Worm (Caenorhabditis elegans) whole organism, L4 larva: ENCODE results near the gene F33E11.3.

Experiments
- F26F4.8 ChIP-seq: fragments of 200-800 bp; sonication (Bioruptor generic); conservative IDR thresholded peaks from 2 replicates; pipeline ENCODE4 v1.3.6; 2022; ENCODE audit warnings: missing genetic modification characterization, missing compliant biosample characterization
- R02D3.7 ChIP-seq: fragments of 150-350 bp; sonication (generic microtip); optimal IDR thresholded peaks from 3 replicates; lab custom pipeline; 2014; ENCODE audit warnings: missing biosample characterization, missing genetic modification characterization
- Y5F2A.4 ChIP-seq: fragments of 200-800 bp; sonication (Bioruptor generic); optimal IDR thresholded peaks from 2 replicates; lab custom pipeline; 2018; ENCODE audit warnings: mild to moderate bottlenecking, missing genetic modification characterization, missing compliant biosample characterization
- aha-1 ChIP-seq: fragments of 150-350 bp; peaks from one replicate; lab custom pipeline; 2014; ENCODE audit warnings: missing biosample characterization, missing genetic modification characterization
- ceh-62 ChIP-seq: sonication (generic microtip); optimal IDR thresholded peaks from 2 replicates; lab custom pipeline; 2017; ENCODE audit warnings: missing biosample characterization, missing genetic modification characterization
- daf-16 ChIP-seq, 3 experiments: sonication (generic microtip); optimal IDR thresholded peaks; 2 replicates each; lab custom pipeline; 2016 to 2017; ENCODE audit warnings: missing genetic modification characterization in 3 of 3, missing genetic modification reagents in 3 of 3, mild to moderate bottlenecking in 2 of 3, missing compliant biosample characterization in 2 of 3, missing biosample characterization in 1 of 3, moderate library complexity in 1 of 3
- daf-19 ChIP-seq: fragments of 200-800 bp; sonication (Bioruptor generic); conservative IDR thresholded peaks from 2 replicates; pipeline ENCODE4 v1.3.6; 2022; ENCODE audit warnings: missing genetic modification characterization, missing compliant biosample characterization
- daf-8 ChIP-seq: fragments of 200-800 bp; sonication (Bioruptor generic); IDR thresholded peaks from 2 replicates; pipeline ENCODE4 v1.3.6; 2022; ENCODE audit warnings: missing genetic modification characterization, missing compliant biosample characterization
- dmd-6 ChIP-seq: fragments of 200-800 bp; sonication (Bioruptor generic); IDR thresholded peaks from 2 replicates; pipeline ENCODE4 v1.3.6; 2022; ENCODE audit warnings: missing genetic modification reagents, missing genetic modification characterization, missing compliant biosample characterization
- dmd-9 ChIP-seq: fragments of 200-800 bp; sonication (Bioruptor generic); IDR thresholded peaks from 2 replicates; pipeline ENCODE4 v1.3.6; 2022; ENCODE audit warnings: missing genetic modification reagents, missing genetic modification characterization, missing compliant biosample characterization
- dpl-1 ChIP-seq: fragments of 150-350 bp; optimal IDR thresholded peaks from 2 replicates; lab custom pipeline; 2014; ENCODE audit warnings: missing biosample characterization, missing genetic modification reagents, missing genetic modification characterization
- dve-1 ChIP-seq: sonication (generic microtip); optimal IDR thresholded peaks from 2 replicates; lab custom pipeline; 2017; ENCODE audit warnings: antibody characterized with exemption, mild to moderate bottlenecking, missing genetic modification characterization, missing compliant biosample characterization; ENCODE audit not compliant: insufficient read depth
- egl-27 ChIP-seq: sonication (generic microtip); optimal IDR thresholded peaks from 3 replicates; lab custom pipeline; 2017; ENCODE audit warnings: missing biosample characterization, missing genetic modification reagents, missing genetic modification characterization
- fkh-10 ChIP-seq: fragments of 150-350 bp; optimal IDR thresholded peaks from 2 replicates; lab custom pipeline; 2014; ENCODE audit warnings: missing biosample characterization, missing genetic modification reagents, missing genetic modification characterization
- fos-1 ChIP-seq: fragments of 150-350 bp; optimal IDR thresholded peaks from 2 replicates; lab custom pipeline; 2014; ENCODE audit warnings: missing biosample characterization, missing genetic modification characterization
- hlh-11 ChIP-seq: fragments of 200-800 bp; sonication (Bioruptor generic); optimal IDR thresholded peaks from 2 replicates; lab custom pipeline; 2018; ENCODE audit warnings: mild to moderate bottlenecking, missing genetic modification characterization, missing compliant biosample characterization
- lin-38 ChIP-seq: fragments of 200-800 bp; sonication (Bioruptor generic); IDR thresholded peaks from 2 replicates; pipeline ENCODE4 v1.3.6; 2022; ENCODE audit warnings: missing genetic modification reagents, missing genetic modification characterization, missing compliant biosample characterization
- madf-9 ChIP-seq: fragments of 200-800 bp; sonication (Bioruptor generic); conservative IDR thresholded peaks from 2 replicates; pipeline ENCODE4 v1.3.6; 2022; ENCODE audit warnings: missing genetic modification reagents, missing genetic modification characterization, missing compliant biosample characterization
- mdl-1 ChIP-seq, 2 experiments: fragments of 150-350 bp in 1 of 2; sonication (generic microtip) in 1 of 2; optimal IDR thresholded peaks; 2 replicates each; lab custom pipeline; 2014 to 2017; ENCODE audit warnings: missing biosample characterization in 2 of 2, missing genetic modification characterization in 2 of 2
- mep-1 ChIP-seq: fragments of 150-350 bp; sonication (generic microtip); optimal IDR thresholded peaks from 3 replicates; lab custom pipeline; 2014; ENCODE audit warnings: missing biosample characterization, missing genetic modification characterization
- mes-2 ChIP-seq: sonication (generic microtip); optimal IDR thresholded peaks from 2 replicates; lab custom pipeline; 2016; ENCODE audit warnings: missing genotype, mild to moderate bottlenecking, missing genetic modification characterization, missing compliant biosample characterization; ENCODE audit not compliant: poor library complexity, severe bottlenecking
- mxl-3 ChIP-seq: fragments of 200-800 bp; sonication (Bioruptor generic); optimal IDR thresholded peaks from 2 replicates; lab custom pipeline; 2018; ENCODE audit warnings: mild to moderate bottlenecking, missing genetic modification characterization, missing compliant biosample characterization
- nhr-10 ChIP-seq: fragments of 150-350 bp; optimal IDR thresholded peaks from 2 replicates; lab custom pipeline; 2014; ENCODE audit warnings: missing biosample characterization, missing genetic modification characterization
- nhr-102 ChIP-seq: sonication (generic microtip); optimal IDR thresholded peaks from 2 replicates; lab custom pipeline; 2016; ENCODE audit warnings: mild to moderate bottlenecking, missing genetic modification characterization, moderate library complexity, missing compliant biosample characterization
- nhr-11 ChIP-seq: fragments of 150-350 bp; optimal IDR thresholded peaks from 2 replicates; lab custom pipeline; 2014; ENCODE audit warnings: missing biosample characterization, missing genetic modification characterization
- nhr-25 ChIP-seq: sonication (generic microtip); optimal IDR thresholded peaks from 2 replicates; lab custom pipeline; 2017; ENCODE audit warnings: missing genetic modification characterization, mild to moderate bottlenecking, missing compliant biosample characterization, antibody characterized with exemption, moderate library complexity, borderline replicate concordance; ENCODE audit not compliant: insufficient read depth
- nhr-28 ChIP-seq: fragments of 150-350 bp; optimal IDR thresholded peaks from 2 replicates; lab custom pipeline; 2014; ENCODE audit warnings: missing biosample characterization, missing genetic modification characterization
- nhr-6 ChIP-seq: fragments of 150-350 bp; optimal IDR thresholded peaks from 2 replicates; lab custom pipeline; 2014; ENCODE audit warnings: missing biosample characterization, missing genetic modification characterization
- nhr-77 ChIP-seq: fragments of 150-350 bp; optimal IDR thresholded peaks from 2 replicates; lab custom pipeline; 2014; ENCODE audit warnings: missing biosample characterization, missing genetic modification characterization
- php-3 ChIP-seq: fragments of 200-800 bp; sonication (Bioruptor generic); IDR thresholded peaks from 2 replicates; pipeline ENCODE4 v1.3.6; 2022; ENCODE audit warnings: missing genetic modification reagents, missing genetic modification characterization, missing compliant biosample characterization
- pqm-1 ChIP-seq: sonication (generic microtip); optimal IDR thresholded peaks from 2 replicates; lab custom pipeline; 2017; ENCODE audit warnings: missing biosample characterization, missing genetic modification characterization
- set-16 ChIP-seq: fragments of 200-800 bp; sonication (Bioruptor generic); IDR thresholded peaks from 2 replicates; pipeline ENCODE4 v1.3.6; 2022; ENCODE audit warnings: missing genetic modification reagents, missing genetic modification characterization, missing compliant biosample characterization
- skn-1 ChIP-seq: fragments of 150-350 bp; optimal IDR thresholded peaks from 2 replicates; lab custom pipeline; 2014; ENCODE audit warnings: missing biosample characterization, missing genetic modification characterization
- snpc-1.2 ChIP-seq: fragments of 200-800 bp; sonication (Bioruptor generic); IDR thresholded peaks from 2 replicates; pipeline ENCODE4 v1.3.6; 2022; ENCODE audit warnings: missing genetic modification reagents, missing genetic modification characterization, missing compliant biosample characterization
- unc-62 ChIP-seq, 3 experiments: fragments of 150-350 bp in 1 of 3; sonication (generic microtip); optimal IDR thresholded peaks in 2 of 3; peaks in 1 of 3; 1 replicate in 1 of 3; 2 replicates in 2 of 3; lab custom pipeline; 2014 to 2017; ENCODE audit warnings: missing biosample characterization in 3 of 3, missing genetic modification characterization in 3 of 3, missing genetic modification reagents in 3 of 3, missing genotype in 1 of 3

Gene F33E11.3

ce11 chrV:332585-332984 is 28.1 kb upstream of the F33E11.3 start:
- TF ChIP-seq php-3 (GFP tag; lab: Robert Waterston, UW) (peak; percentile 62), nhr-77 (tag; lab: Kevin White, UChicago) (peak; percentile 29), daf-16 (GFP tag; optimal IDR thresholded peaks at IDR 0.05; lab: Kevin White, UChicago) (no peak), daf-16 (tag; optimal IDR thresholded peaks at IDR 0.05; lab: Kevin White, UChicago) (peak; percentile 94), daf-19 (no peak), mxl-3 (GFP tag; lab: Kevin White, UChicago) (peak; percentile 27), Y5F2A.4 (GFP tag; lab: Kevin White, UChicago) (no peak), pqm-1 (peak; percentile 97), mdl-1 (tag; optimal IDR thresholded peaks at IDR 0.05; lab: Kevin White, UChicago) (peak in 1 of 2 experiments; percentile 15), nhr-10 (tag; lab: Kevin White, UChicago) (no peak), aha-1 (tag; lab: Kevin White, UChicago) (peak; percentile 65), hlh-11 (tag; lab: Kevin White, UChicago) (peak; percentile 77), nhr-102 (tag; lab: Kevin White, UChicago) (peak; percentile 92), dve-1 (peak; percentile 51), dpl-1 (no peak), nhr-28 (tag; lab: Kevin White, UChicago) (peak; percentile 83), egl-27 (tag; lab: Kevin White, UChicago) (no peak), dmd-6 (peak; percentile 93), nhr-6 (tag; lab: Kevin White, UChicago) (peak; percentile 48)

ce11 chrV:331245-331644 is 26.7 kb upstream of the F33E11.3 start:
- TF ChIP-seq fkh-10 (GFP tag; lab: Kevin White, UChicago) (no peak), dmd-9 (GFP tag; lab: Robert Waterston, UW) (no peak), ceh-62 (tag; lab: Kevin White, UChicago) (no peak), pqm-1 (peak; percentile 37), mep-1 (tag; lab: Kevin White, UChicago) (no peak), dve-1 (no peak), dpl-1 (no peak), set-16 (GFP tag; lab: Robert Waterston, UW) (no peak), nhr-25 (tag; lab: Kevin White, UChicago) (no peak), nhr-28 (tag; lab: Kevin White, UChicago) (peak; percentile 37), fos-1 (tag; lab: Kevin White, UChicago) (no peak), dmd-6 (peak; percentile 40; the same call in 1 of the 2 replicates)
- TF ChIP-seq, all 104 proteins: peak for 3

ce11 chrV:330625-331024 is 26.1 kb upstream of the F33E11.3 start, which contains the start of gene abt-4:
Gene abt-4, minus strand, starts transcription at chrV:330725.
- TF ChIP-seq snpc-1.2 (no peak), R02D3.7 (no peak), daf-8 (no peak), mes-2 (tag; lab: Kevin White, UChicago) (no peak)

- TF ChIP-seq nhr-11 (tag; lab: Kevin White, UChicago) (peak; percentile 58), skn-1 (tag; lab: Kevin White, UChicago) (no peak), unc-62 (GFP tag; optimal IDR thresholded peaks at IDR 0.05 in 1 of 2; lab: Kevin White, UChicago) (peak in 1 of 2 experiments; percentile 57), unc-62 (tag; optimal IDR thresholded peaks at IDR 0.05; lab: Kevin White, UChicago) (no peak), lin-38 (GFP tag; lab: Robert Waterston, UW) (no peak), madf-9 (GFP tag; lab: Robert Waterston, UW) (no peak), aha-1 (tag; lab: Kevin White, UChicago) (peak; percentile 78), F26F4.8 (GFP tag; lab: Robert Waterston, UW) (no peak), mdl-1 (tag; optimal IDR thresholded peaks at IDR 0.05; lab: Kevin White, UChicago) (no peak)
Observed at ce11 chrV:320009-320408, 15.5 kb upstream of the F33E11.3 start.
